Fruit fly (Drosophila melanogaster) whole organism, embryonic: ENCODE data around the gene CG14340.

Experiments used
- Bdp1 ChIP-seq: fragments of 200-800 bp; sonication (Bioruptor generic); optimal IDR thresholded peaks from 3 replicates; lab custom pipeline; 2016; ENCODE audit warnings: missing biosample characterization, missing genetic modification characterization
- CG11093 ChIP-seq: fragments of 200-800 bp; sonication (Bioruptor generic); IDR thresholded peaks from 3 replicates; pipeline ENCODE4 v1.3.6; 2022; ENCODE audit warnings: missing biosample characterization, missing genetic modification characterization
- CG13287 ChIP-seq: fragments of 200-800 bp; sonication (Bioruptor generic); IDR thresholded peaks from 2 replicates; pipeline ENCODE4 v1.3.6; 2022; ENCODE audit warnings: missing biosample characterization, missing genetic modification characterization; ENCODE audit not compliant: partially characterized antibody
- CG13296 ChIP-seq: fragments of 200-800 bp; sonication (Bioruptor generic); optimal IDR thresholded peaks from 3 replicates; lab custom pipeline; 2018; ENCODE audit warnings: missing biosample characterization, mild to moderate bottlenecking, missing genetic modification characterization
- CG13894 ChIP-seq: fragments of 200-800 bp; sonication (Bioruptor generic); optimal IDR thresholded peaks from 3 replicates; lab custom pipeline; 2018; ENCODE audit warnings: missing biosample characterization, mild to moderate bottlenecking, missing genetic modification characterization, moderate library complexity
- CG15514 ChIP-seq: fragments of 200-800 bp; sonication (Bioruptor generic); optimal IDR thresholded peaks from 3 replicates; lab custom pipeline; 2017; ENCODE audit warnings: missing biosample characterization, missing genetic modification characterization, mild to moderate bottlenecking, moderate library complexity, missing genetic modification reagents
- CG30431 ChIP-seq: fragments of 200-800 bp; sonication (Bioruptor generic); optimal IDR thresholded peaks from 2 replicates; lab custom pipeline; 2017; ENCODE audit warnings: missing biosample characterization, missing genetic modification characterization
- CG3065 ChIP-seq: fragments of 200-800 bp; sonication (Bioruptor generic); optimal IDR thresholded peaks from 2 replicates; lab custom pipeline; 2016; ENCODE audit warnings: missing biosample characterization, missing genetic modification characterization
- CG31388 ChIP-seq: fragments of 200-800 bp; sonication (Bioruptor generic); optimal IDR thresholded peaks from 2 replicates; lab custom pipeline; 2016; ENCODE audit warnings: missing biosample characterization, missing genetic modification characterization
- CG32532 ChIP-seq: fragments of 200-800 bp; sonication (Bioruptor generic); IDR thresholded peaks from 2 replicates; pipeline ENCODE4 v1.3.6; 2022; ENCODE audit warnings: missing biosample characterization, missing genetic modification characterization
- CG34376 ChIP-seq: fragments of 200-800 bp; sonication (Bioruptor generic); optimal IDR thresholded peaks from 2 replicates; lab custom pipeline; 2018; ENCODE audit warnings: missing biosample characterization, mild to moderate bottlenecking, missing genetic modification characterization
- CG3847 ChIP-seq: fragments of 200-800 bp; sonication (Bioruptor generic); IDR thresholded peaks from 2 replicates; pipeline ENCODE4 v1.3.6; 2022; ENCODE audit warnings: missing biosample characterization, missing genetic modification characterization
- CG6765 ChIP-seq: fragments of 200-800 bp; sonication (Bioruptor generic); optimal IDR thresholded peaks from 3 replicates; lab custom pipeline; 2017; ENCODE audit warnings: missing biosample characterization, mild to moderate bottlenecking, missing genetic modification characterization
- CG6813 ChIP-seq: fragments of 200-800 bp; sonication (Bioruptor generic); optimal IDR thresholded peaks from 2 replicates; lab custom pipeline; 2017; ENCODE audit warnings: missing biosample characterization, missing genetic modification characterization, mild to moderate bottlenecking, moderate library complexity, missing genetic modification reagents
- CG7556 ChIP-seq: fragments of 200-800 bp; sonication (Bioruptor generic); optimal IDR thresholded peaks from 2 replicates; lab custom pipeline; 2017; ENCODE audit warnings: missing biosample characterization, mild to moderate bottlenecking, missing genetic modification characterization
- CG7786 ChIP-seq: fragments of 200-800 bp; sonication (Bioruptor generic); optimal IDR thresholded peaks from 2 replicates; lab custom pipeline; 2016; ENCODE audit warnings: missing biosample characterization, missing genetic modification characterization
- CG7987 ChIP-seq: fragments of 200-800 bp; sonication (Bioruptor generic); optimal IDR thresholded peaks from 2 replicates; lab custom pipeline; 2018; ENCODE audit warnings: missing biosample characterization, mild to moderate bottlenecking, missing genetic modification characterization, moderate library complexity
- CG9876 ChIP-seq: fragments of 200-800 bp; sonication (Bioruptor generic); optimal IDR thresholded peaks from 2 replicates; lab custom pipeline; 2016; ENCODE audit warnings: missing biosample characterization, missing genetic modification characterization
- Dbx ChIP-seq: fragments of 200-800 bp; sonication (Bioruptor generic); IDR thresholded peaks from 3 replicates; pipeline ENCODE4 v1.3.6; 2022; ENCODE audit warnings: missing biosample characterization, missing genetic modification characterization
- Doc3 ChIP-seq: fragments of 200-800 bp; sonication (Bioruptor generic); IDR thresholded peaks from 3 replicates; pipeline ENCODE4 v1.3.6; 2022; ENCODE audit warnings: missing biosample characterization, missing genetic modification characterization; ENCODE audit not compliant: partially characterized antibody
- Fer3 ChIP-seq: fragments of 200-800 bp; sonication (Bioruptor generic); optimal IDR thresholded peaks from 2 replicates; lab custom pipeline; 2018; ENCODE audit warnings: missing biosample characterization, mild to moderate bottlenecking, missing genetic modification characterization, moderate library complexity
- GATAe ChIP-seq: fragments of 200-800 bp; sonication (Bioruptor generic); conservative IDR thresholded peaks from 2 replicates; pipeline ENCODE4 v1.3.6; 2022; ENCODE audit warnings: missing biosample characterization, missing genetic modification characterization
- Med ChIP-seq: fragments of 200-800 bp; sonication (Bioruptor generic); peaks from one replicate; lab custom pipeline; 2016; ENCODE audit warnings: missing biosample characterization, missing genetic modification characterization, mild to moderate bottlenecking, inconsistent platforms, moderate library complexity
- Poxn ChIP-seq: fragments of 200-800 bp; sonication (Bioruptor generic); IDR thresholded peaks from 2 replicates; pipeline ENCODE4 v1.3.6; 2022; ENCODE audit warnings: missing biosample characterization, missing genetic modification characterization
- abd-A ChIP-seq: fragments of 200-800 bp; sonication (Bioruptor generic); optimal IDR thresholded peaks from 3 replicates; lab custom pipeline; 2019; ENCODE audit warnings: missing biosample characterization, mild to moderate bottlenecking, missing genetic modification characterization, moderate library complexity
- cad ChIP-seq: fragments of >200 bp; optimal IDR thresholded peaks from 2 replicates; lab custom pipeline; 2017; ENCODE audit warnings: missing biosample characterization, missing genetic modification characterization
- crol ChIP-seq: fragments of 200-800 bp; sonication (Bioruptor generic); IDR thresholded peaks from 2 replicates; pipeline ENCODE4 v1.3.6; 2022; ENCODE audit warnings: missing biosample characterization, missing genetic modification characterization
- cwo ChIP-seq: fragments of 200-800 bp; sonication (Bioruptor generic); optimal IDR thresholded peaks from 3 replicates; lab custom pipeline; 2017; ENCODE audit warnings: missing biosample characterization, missing genetic modification characterization, mild to moderate bottlenecking, moderate library complexity, missing genetic modification reagents
- exex ChIP-seq: fragments of 200-800 bp; sonication (Bioruptor generic); optimal IDR thresholded peaks from 4 replicates; lab custom pipeline; 2018; ENCODE audit warnings: missing biosample characterization, mild to moderate bottlenecking, missing genetic modification characterization, moderate library complexity
- gro ChIP-seq: fragments of 200-800 bp; sonication (Bioruptor generic); optimal IDR thresholded peaks from 2 replicates; lab custom pipeline; 2016; ENCODE audit warnings: missing biosample characterization, missing genetic modification characterization
- gt ChIP-seq: fragments of 200-800 bp; sonication (Bioruptor generic); IDR thresholded peaks from 2 replicates; pipeline ENCODE4 v1.3.6; 2022; ENCODE audit warnings: missing biosample characterization, missing genetic modification characterization
- hb ChIP-seq: fragments of 200-800 bp; sonication (Bioruptor generic); IDR thresholded peaks from 3 replicates; pipeline ENCODE4 v1.3.6; 2022; ENCODE audit warnings: missing biosample characterization, missing genetic modification characterization; ENCODE audit not compliant: partially characterized antibody
- insv ChIP-seq, 2 experiments: fragments of 200-800 bp; sonication (Bioruptor generic); optimal IDR thresholded peaks; 3 replicates each; lab custom pipeline; 2016 to 2018; ENCODE audit warnings: missing biosample characterization in 2 of 2, missing genetic modification characterization in 2 of 2
- inv ChIP-seq: fragments of 200-800 bp; sonication (Bioruptor generic); IDR thresholded peaks from 2 replicates; pipeline ENCODE4 v1.3.6; 2022; ENCODE audit warnings: missing biosample characterization, missing genetic modification characterization; ENCODE audit not compliant: partially characterized antibody
- lab ChIP-seq: fragments of 200-800 bp; sonication (Bioruptor generic); optimal IDR thresholded peaks from 3 replicates; lab custom pipeline; 2017; ENCODE audit warnings: missing biosample characterization, missing genetic modification characterization, mild to moderate bottlenecking, moderate library complexity, missing genetic modification reagents
- lola ChIP-seq, 3 experiments: fragments of >200 bp in 2 of 3; fragments of 200-800 bp in 1 of 3; sonication (Bioruptor generic) in 1 of 3; optimal IDR thresholded peaks; 2 replicates each; lab custom pipeline; 2017 to 2019; ENCODE audit warnings: missing biosample characterization in 3 of 3, missing genetic modification characterization in 3 of 3, mild to moderate bottlenecking in 1 of 3, moderate library complexity in 1 of 3
- pum ChIP-seq: fragments of 200-800 bp; sonication (Bioruptor generic); optimal IDR thresholded peaks from 2 replicates; lab custom pipeline; 2016; ENCODE audit warnings: missing biosample characterization, missing genetic modification characterization
- rib ChIP-seq: fragments of 200-800 bp; sonication (Bioruptor generic); IDR thresholded peaks from 2 replicates; pipeline ENCODE4 v1.3.6; 2022; ENCODE audit warnings: missing biosample characterization, missing genetic modification characterization
- sd ChIP-seq: fragments of 200-800 bp; sonication (Bioruptor generic); optimal IDR thresholded peaks from 3 replicates; lab custom pipeline; 2018; ENCODE audit warnings: missing biosample characterization, mild to moderate bottlenecking, missing genetic modification characterization, moderate library complexity
- seq ChIP-seq: fragments of 200-800 bp; sonication (Bioruptor generic); IDR thresholded peaks from 2 replicates; pipeline ENCODE4 v1.3.6; 2022; ENCODE audit warnings: missing biosample characterization, missing genetic modification characterization
- sug ChIP-seq: fragments of 200-800 bp; optimal IDR thresholded peaks from 2 replicates; lab custom pipeline; 2019; ENCODE audit warnings: missing biosample characterization, mild to moderate bottlenecking, missing genetic modification characterization, moderate library complexity
- vvl ChIP-seq: fragments of 200-800 bp; sonication (Bioruptor generic); IDR thresholded peaks from 2 replicates; pipeline ENCODE4 v1.3.6; 2022; ENCODE audit warnings: missing biosample characterization, missing genetic modification characterization
- wdn ChIP-seq: fragments of 200-800 bp; sonication (Bioruptor generic); IDR thresholded peaks from 2 replicates; pipeline ENCODE4 v1.3.6; 2022; ENCODE audit warnings: missing biosample characterization, missing genetic modification characterization
- wek ChIP-seq: fragments of 200-800 bp; sonication (Bioruptor generic); optimal IDR thresholded peaks from 3 replicates; lab custom pipeline; 2018; ENCODE audit warnings: missing biosample characterization, mild to moderate bottlenecking, missing genetic modification characterization, moderate library complexity
- zfh2 ChIP-seq: fragments of 200-800 bp; sonication (Bioruptor generic); optimal IDR thresholded peaks from 2 replicates; lab custom pipeline; 2016; ENCODE audit warnings: missing biosample characterization, missing genetic modification characterization

CG14340 gene

dm6 chr2L:1108029-1108688 is 4.6 kb upstream of the CG14340 start, which contains the start of the genes PolrMT and CG14339 (continued):
- TF ChIP-seq CG13296 (no peak), CG7786 (GFP tag; lab: Kevin White, UChicago) (peak; percentile 56), lola (GFP tag; optimal IDR thresholded peaks at IDR 0.05; lab: Kevin White, UChicago) (no peak), insv (GFP tag; optimal IDR thresholded peaks at IDR 0.05; lab: Kevin White, UChicago) (no peak), wdn (GFP tag; lab: Robert Waterston, UW) (no peak), abd-A (tag; lab: Kevin White, UChicago) (no peak), CG30431 (GFP tag; lab: Kevin White, UChicago) (no peak), Poxn (no peak), CG7556 (no peak), cad (GFP tag; lab: Kevin White, UChicago) (no peak)

dm6 chr2L:1114230-1114629 is 1.5 kb downstream of the CG14340 start:
- TF ChIP-seq sug (tag; lab: Kevin White, UChicago) (peak; percentile 58), CG34376 (peak; percentile 13), Dbx (GFP tag; lab: Robert Waterston, UW) (peak; percentile 51; the same call in 2 of the 3 replicates), wek (GFP tag; lab: Kevin White, UChicago) (no peak), cwo (GFP tag; lab: Kevin White, UChicago) (peak; percentile 40), exex (tag; lab: Kevin White, UChicago) (peak; percentile 36), CG13894 (peak; percentile 50), CG9876 (no peak), CG32532 (GFP tag; lab: Robert Waterston, UW) (peak; percentile 49), sd (tag; lab: Kevin White, UChicago) (peak; percentile 26), CG15514 (GFP tag; lab: Kevin White, UChicago) (no peak), gt (GFP tag; lab: Robert Waterston, UW) (no peak), zfh2 (GFP tag; lab: Kevin White, UChicago) (no peak), Med (GFP tag; lab: Kevin White, UChicago) (peak; percentile 72), lab (GFP tag; lab: Kevin White, UChicago) (peak; percentile 32), CG3847 (no peak), rib (GFP tag; lab: Robert Waterston, UW) (0 out of 2 replicates have a peak, but pooled peaks have one; percentile 11)
- TF ChIP-seq, all 482 proteins: peak for 11

dm6 chr2L:1116661-1117322 is 4.1 kb downstream of the CG14340 start:
- peak; percentile 48; the same call in 1 of the 2 replicates for TF ChIP-seq GATAe (GFP tag; lab: Robert Waterston, UW)
- 0 out of 2 replicates have a peak, but pooled peaks have one; percentile 23 for TF ChIP-seq inv
- no peak for TF ChIP-seq Fer3
- no peak for TF ChIP-seq seq
- TF ChIP-seq CG6813 (GFP tag; lab: Kevin White, UChicago) = no peak
- TF ChIP-seq CG7987 = peak; percentile 77
- TF ChIP-seq lab (GFP tag; lab: Kevin White, UChicago) = peak; percentile 55
- TF ChIP-seq vvl (GFP tag; lab: Robert Waterston, UW) = peak; percentile 45; the same call in 1 of the 2 replicates
- TF ChIP-seq CG31388 (GFP tag; lab: Kevin White, UChicago) = no peak
- no peak for TF ChIP-seq pum
- peak; percentile 34; the same call in 1 of the 2 replicates for TF ChIP-seq crol (GFP tag; lab: Robert Waterston, UW)
- TF ChIP-seq CG3065 = no peak
- peak; percentile 6 for TF ChIP-seq gro (GFP tag; lab: Kevin White, UChicago)
- no peak for TF ChIP-seq CG13287 (GFP tag; lab: Robert Waterston, UW)
- TF ChIP-seq Doc3 (GFP tag; lab: Robert Waterston, UW) = no peak
- TF ChIP-seq sug (tag; lab: Kevin White, UChicago) = peak; percentile 33
- TF ChIP-seq CG11093 (GFP tag; lab: Robert Waterston, UW) = no peak
- no peak for TF ChIP-seq Bdp1 (GFP tag; lab: Kevin White, UChicago)
- TF ChIP-seq CG6765 (GFP tag; lab: Kevin White, UChicago) = peak; percentile 30
- peak; percentile 9; the same call in 1 of the 2 replicates for TF ChIP-seq CG32532 (GFP tag; lab: Robert Waterston, UW)
- 0 out of 3 replicates have a peak, but pooled peaks have one; percentile 5 for TF ChIP-seq hb (GFP tag; lab: Robert Waterston, UW)
